Worm (Caenorhabditis elegans) whole organism, young adult: ENCODE results near the gene F21D9.2.

Source experiments
- B0019.2 ChIP-seq: fragments of 200-800 bp; sonication (Bioruptor generic); conservative IDR thresholded peaks from 2 replicates; pipeline ENCODE4 v1.3.6; 2022; ENCODE audit warnings: missing genetic modification reagents, missing genetic modification characterization, missing compliant biosample characterization
- C17E4.6 ChIP-seq: fragments of 200-800 bp; sonication (Bioruptor generic); IDR thresholded peaks from 2 replicates; pipeline ENCODE4 v1.3.6; 2022; ENCODE audit warnings: missing genetic modification reagents, missing genetic modification characterization, missing compliant biosample characterization
- D2030.7 ChIP-seq: fragments of 200-800 bp; sonication (Bioruptor generic); IDR thresholded peaks from 2 replicates; pipeline ENCODE4 v1.3.6; 2022; ENCODE audit warnings: missing genetic modification reagents, missing genetic modification characterization, missing compliant biosample characterization
- F57A8.1 ChIP-seq: fragments of 200-800 bp; sonication (Bioruptor generic); optimal IDR thresholded peaks from 2 replicates; lab custom pipeline; 2018; ENCODE audit warnings: mild to moderate bottlenecking, missing genetic modification characterization, moderate library complexity, missing compliant biosample characterization
- T07F8.4 ChIP-seq: sonication (generic microtip); optimal IDR thresholded peaks from 2 replicates; lab custom pipeline; 2016; ENCODE audit warnings: mild to moderate bottlenecking, missing genetic modification characterization, moderate library complexity, missing compliant biosample characterization
- Y53F4B.3 ChIP-seq: fragments of 200-800 bp; sonication (Bioruptor generic); IDR thresholded peaks from 2 replicates; pipeline ENCODE4 v1.3.6; 2022; ENCODE audit warnings: missing genetic modification reagents, missing genetic modification characterization, missing compliant biosample characterization
- Y56A3A.18 ChIP-seq: fragments of 200-800 bp; sonication (Bioruptor generic); IDR thresholded peaks from 2 replicates; pipeline ENCODE4 v1.3.6; 2022; ENCODE audit warnings: missing genetic modification reagents, missing genetic modification characterization, missing compliant biosample characterization
- aptf-2 ChIP-seq: fragments of 200-800 bp; sonication (Bioruptor generic); conservative IDR thresholded peaks from 2 replicates; pipeline ENCODE4 v1.3.6; 2022; ENCODE audit warnings: missing genetic modification reagents, missing genetic modification characterization, missing compliant biosample characterization
- attf-3 ChIP-seq: fragments of 200-800 bp; sonication (Bioruptor generic); conservative IDR thresholded peaks from 2 replicates; pipeline ENCODE4 v1.3.6; 2022; ENCODE audit warnings: missing genetic modification reagents, missing genetic modification characterization, missing compliant biosample characterization
- bed-1 ChIP-seq: fragments of 200-800 bp; sonication (Bioruptor generic); IDR thresholded peaks from 2 replicates; pipeline ENCODE4 v1.3.6; 2022; ENCODE audit warnings: missing genetic modification reagents, missing genetic modification characterization, missing compliant biosample characterization
- ccch-3 ChIP-seq: fragments of 200-800 bp; sonication (Bioruptor generic); optimal IDR thresholded peaks from 2 replicates; lab custom pipeline; 2018; ENCODE audit warnings: mild to moderate bottlenecking, missing genetic modification characterization, missing compliant biosample characterization
- ceh-27 ChIP-seq: fragments of 200-800 bp; sonication (Bioruptor generic); optimal IDR thresholded peaks from 2 replicates; lab custom pipeline; 2018; ENCODE audit warnings: mild to moderate bottlenecking, missing genetic modification characterization, moderate library complexity, missing compliant biosample characterization
- ceh-40 ChIP-seq: fragments of 200-800 bp; sonication (Bioruptor generic); IDR thresholded peaks from 2 replicates; pipeline ENCODE4 v1.3.6; 2022; ENCODE audit warnings: missing genetic modification characterization, missing compliant biosample characterization
- ceh-58 ChIP-seq: fragments of 200-800 bp; sonication (Bioruptor generic); IDR thresholded peaks from 2 replicates; pipeline ENCODE4 v1.3.6; 2022; ENCODE audit warnings: missing genetic modification characterization, missing compliant biosample characterization
- ceh-79 ChIP-seq: sonication (generic microtip); optimal IDR thresholded peaks from 2 replicates; lab custom pipeline; 2017; ENCODE audit warnings: mild to moderate bottlenecking, missing genetic modification characterization, missing compliant biosample characterization
- efl-1 ChIP-seq: fragments of 150-350 bp; optimal IDR thresholded peaks from 2 replicates; lab custom pipeline; 2014; ENCODE audit warnings: missing biosample characterization, missing genetic modification reagents, missing genetic modification characterization
- egl-44 ChIP-seq: fragments of 200-800 bp; sonication (Bioruptor generic); IDR thresholded peaks from 2 replicates; pipeline ENCODE4 v1.3.6; 2022; ENCODE audit warnings: missing genetic modification reagents, missing genetic modification characterization, missing compliant biosample characterization
- ekl-4 ChIP-seq: fragments of 200-800 bp; sonication (Bioruptor generic); IDR thresholded peaks from 2 replicates; pipeline ENCODE4 v1.3.6; 2022; ENCODE audit warnings: missing genetic modification reagents, missing genetic modification characterization, missing compliant biosample characterization
- hlh-26 ChIP-seq: fragments of 200-800 bp; sonication (Bioruptor generic); conservative IDR thresholded peaks from 2 replicates; pipeline ENCODE4 v1.3.6; 2022; ENCODE audit warnings: missing genetic modification reagents, missing genetic modification characterization, missing compliant biosample characterization
- lin-26 ChIP-seq: fragments of 200-800 bp; sonication (Bioruptor generic); IDR thresholded peaks from 2 replicates; pipeline ENCODE4 v1.3.6; 2022; ENCODE audit warnings: missing genetic modification reagents, missing genetic modification characterization, missing compliant biosample characterization
- lin-35 ChIP-seq, 3 experiments: fragments of 150-350 bp in 2 of 3; sonication (generic microtip) in 1 of 3; optimal IDR thresholded peaks; 2 replicates each; lab custom pipeline; 2014 to 2018; ENCODE audit warnings: missing biosample characterization in 3 of 3, missing genetic modification characterization in 3 of 3, missing genetic modification reagents in 3 of 3
- lsy-27 ChIP-seq: sonication (generic microtip); optimal IDR thresholded peaks from 2 replicates; lab custom pipeline; 2017; ENCODE audit warnings: missing genetic modification characterization, mild to moderate bottlenecking, missing compliant biosample characterization, antibody characterized with exemption, missing genotype, borderline replicate concordance; ENCODE audit not compliant: insufficient read depth
- madf-8 ChIP-seq: fragments of 200-800 bp; sonication (Bioruptor generic); conservative IDR thresholded peaks from 2 replicates; pipeline ENCODE4 v1.3.6; 2022; ENCODE audit warnings: missing genetic modification reagents, missing genetic modification characterization, missing compliant biosample characterization
- mxl-1 ChIP-seq: sonication (generic microtip); optimal IDR thresholded peaks from 2 replicates; lab custom pipeline; 2016; ENCODE audit warnings: missing genetic modification characterization, missing compliant biosample characterization
- nfya-1 ChIP-seq: sonication (generic microtip); optimal IDR thresholded peaks from 2 replicates; lab custom pipeline; 2017; ENCODE audit warnings: antibody characterized with exemption, missing compliant biosample characterization, missing genetic modification characterization, borderline replicate concordance; ENCODE audit not compliant: insufficient read depth
- nfya-2 ChIP-seq: fragments of 200-800 bp; sonication (Bioruptor generic); IDR thresholded peaks from 2 replicates; pipeline ENCODE4 v1.3.6; 2022; ENCODE audit warnings: missing genetic modification reagents, missing genetic modification characterization, missing compliant biosample characterization
- nfyb-1 ChIP-seq: fragments of 200-800 bp; sonication (Bioruptor generic); IDR thresholded peaks from 2 replicates; pipeline ENCODE4 v1.3.6; 2022; ENCODE audit warnings: missing genetic modification reagents, missing genetic modification characterization, missing compliant biosample characterization
- rec-8 ChIP-seq, 2 experiments: sonication (generic microtip); optimal IDR thresholded peaks; 2 replicates each; lab custom pipeline; 2016; ENCODE audit warnings: mild to moderate bottlenecking in 2 of 2, missing genetic modification characterization in 2 of 2, missing genetic modification reagents in 2 of 2, missing genotype in 2 of 2, missing biosample characterization in 1 of 2, missing compliant biosample characterization in 1 of 2, moderate library complexity in 1 of 2
- repo-1 ChIP-seq: sonication (generic microtip); optimal IDR thresholded peaks from 2 replicates; lab custom pipeline; 2017; ENCODE audit warnings: mild to moderate bottlenecking, missing genetic modification characterization, missing compliant biosample characterization
- somi-1 ChIP-seq: fragments of 200-800 bp; sonication (Bioruptor generic); optimal IDR thresholded peaks from 2 replicates; lab custom pipeline; 2018; ENCODE audit warnings: mild to moderate bottlenecking, missing genetic modification characterization, missing compliant biosample characterization
- sptf-2 ChIP-seq: fragments of 200-800 bp; sonication (Bioruptor generic); optimal IDR thresholded peaks from 2 replicates; lab custom pipeline; 2018; ENCODE audit warnings: mild to moderate bottlenecking, missing genetic modification characterization, missing compliant biosample characterization
- tbx-9 ChIP-seq: sonication (generic microtip); optimal IDR thresholded peaks from 2 replicates; lab custom pipeline; 2016; ENCODE audit warnings: borderline replicate concordance, missing genetic modification characterization, inconsistent platforms, missing compliant biosample characterization
- ztf-18 ChIP-seq: sonication (generic microtip); optimal IDR thresholded peaks from 2 replicates; lab custom pipeline; 2016; ENCODE audit warnings: missing genotype, mild to moderate bottlenecking, missing genetic modification characterization, missing compliant biosample characterization
- ztf-22 ChIP-seq: fragments of 200-800 bp; sonication (Bioruptor generic); optimal IDR thresholded peaks from 2 replicates; lab custom pipeline; 2018; ENCODE audit warnings: mild to moderate bottlenecking, missing genetic modification characterization, moderate library complexity, missing compliant biosample characterization
- ztf-26 ChIP-seq: sonication (generic microtip); optimal IDR thresholded peaks from 2 replicates; lab custom pipeline; 2017; ENCODE audit warnings: missing genetic modification characterization, missing compliant biosample characterization

The F21D9.2 gene

DNA sequence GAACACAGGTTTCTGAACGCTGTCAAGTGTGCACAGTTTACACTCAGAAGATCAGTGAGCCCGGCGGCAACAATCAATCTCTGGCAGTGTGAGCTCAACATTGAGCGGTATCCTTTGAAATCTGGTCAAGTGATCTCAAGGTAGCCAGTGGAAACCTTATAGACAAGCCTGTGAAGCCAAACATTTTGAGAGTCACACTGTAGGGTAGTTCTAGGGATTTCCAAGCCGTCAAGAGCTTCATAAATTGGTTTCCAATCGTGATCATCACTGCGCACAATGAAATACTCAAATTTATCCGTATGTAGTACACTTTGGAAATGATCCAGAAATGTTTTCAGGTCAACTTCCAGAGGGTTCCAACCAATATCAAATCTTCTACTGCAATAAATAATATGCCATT is 44.7 kb upstream of the F21D9.2 start, which contains the start of gene F55C9.15:
Gene F55C9.15 (minus strand): TSS at position 101 of the 400 bp plus-strand sequence.
- no peak for TF ChIP-seq nfya-2 (GFP tag; lab: Robert Waterston, UW)
- no peak for TF ChIP-seq ztf-22
- TF ChIP-seq D2030.7 (GFP tag; lab: Robert Waterston, UW), result no peak
- no peak for TF ChIP-seq attf-3
- TF ChIP-seq ceh-27 (GFP tag; lab: Kevin White, UChicago), result no peak
- no peak for TF ChIP-seq lin-26 (GFP tag; lab: Robert Waterston, UW)
- no peak for TF ChIP-seq madf-8 (GFP tag; lab: Robert Waterston, UW)
- no peak for TF ChIP-seq Y53F4B.3 (GFP tag; lab: Robert Waterston, UW)

DNA sequence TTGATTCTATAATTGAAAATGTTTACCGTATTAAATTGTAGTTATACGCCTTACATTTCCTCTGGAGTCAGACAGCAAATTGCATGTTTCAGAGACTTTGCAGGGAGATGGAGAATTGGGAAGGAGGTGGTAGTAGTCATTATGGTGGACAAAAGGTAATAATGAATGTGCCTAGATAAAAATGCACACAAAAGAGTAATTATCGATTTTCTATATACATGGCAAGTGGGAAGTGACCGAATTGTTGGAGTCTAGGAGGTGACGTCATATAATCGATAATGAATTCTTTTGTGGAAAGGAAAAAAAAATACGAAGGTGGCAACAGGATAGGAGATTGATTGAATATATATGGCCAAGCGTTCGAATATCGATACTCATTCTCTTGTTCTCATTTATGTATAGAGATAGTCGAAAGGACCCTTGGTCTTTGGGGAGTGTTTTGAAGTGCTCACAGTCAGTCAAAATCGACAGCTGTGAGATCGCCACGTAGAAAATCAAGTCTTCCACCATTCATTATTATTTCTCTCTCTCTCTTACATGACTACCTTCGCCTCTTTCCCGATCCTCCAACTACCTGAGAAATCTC is 41.4 kb upstream of the F21D9.2 start, which contains the start of the genes fbxb-63 and fbxb-61:
Gene fbxb-63 (minus strand): TSS at position 142 of the 586 bp plus-strand sequence.
Gene fbxb-61 (plus strand): TSS at position 536 of the 586 bp plus-strand sequence.
- TF ChIP-seq F57A8.1 (GFP tag; lab: Kevin White, UChicago) (no peak), ccch-3 (no peak), ekl-4 (GFP tag; lab: Robert Waterston, UW) (no peak), nfya-1 (tag; lab: Kevin White, UChicago) (no peak), C17E4.6 (GFP tag; lab: Robert Waterston, UW) (no peak), aptf-2 (GFP tag; lab: Robert Waterston, UW) (no peak), bed-1 (GFP tag; lab: Robert Waterston, UW) (no peak), T07F8.4 (tag; lab: Kevin White, UChicago) (no peak)

DNA sequence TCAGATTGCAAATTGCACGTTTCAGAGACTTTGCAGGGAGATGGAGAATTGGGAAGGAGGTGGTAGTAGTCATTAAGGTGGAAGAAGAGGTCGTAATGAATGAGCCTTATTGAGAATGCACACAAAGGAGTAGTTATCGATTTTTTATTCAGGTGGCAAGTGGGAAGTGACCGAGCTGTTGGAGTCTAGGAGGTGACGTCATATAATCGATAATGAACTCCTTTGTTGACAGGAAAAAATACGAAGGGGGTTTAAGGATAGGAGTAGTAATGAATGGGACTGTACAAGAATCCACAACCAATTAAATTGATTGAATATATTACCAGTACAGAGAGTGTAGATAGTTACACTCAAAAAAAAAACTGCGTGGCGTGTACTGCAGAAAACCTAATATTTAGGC is 39.7 kb upstream of the F21D9.2 start, which contains the start of gene fbxb-62:
Gene fbxb-62 (minus strand): TSS at position 101 of the 400 bp plus-strand sequence.
- TF ChIP-seq lin-35 (GFP tag; optimal IDR thresholded peaks at IDR 0.05; lab: Kevin White, UChicago) (no peak), ceh-27 (GFP tag; lab: Kevin White, UChicago) (no peak), B0019.2 (GFP tag; lab: Robert Waterston, UW) (no peak), ceh-58 (GFP tag; lab: Robert Waterston, UW) (no peak), tbx-9 (tag; lab: Kevin White, UChicago) (no peak), somi-1 (no peak), ztf-26 (tag; lab: Kevin White, UChicago) (no peak), Y56A3A.18 (no peak), rec-8 (tag; optimal IDR thresholded peaks at IDR 0.05; lab: Kevin White, UChicago) (no peak), nfya-2 (GFP tag; lab: Robert Waterston, UW) (no peak), ztf-18 (tag; lab: Kevin White, UChicago) (no peak), lsy-27 (tag; lab: Kevin White, UChicago) (no peak)
- TF ChIP-seq, all 124 proteins: peak for 0

DNA sequence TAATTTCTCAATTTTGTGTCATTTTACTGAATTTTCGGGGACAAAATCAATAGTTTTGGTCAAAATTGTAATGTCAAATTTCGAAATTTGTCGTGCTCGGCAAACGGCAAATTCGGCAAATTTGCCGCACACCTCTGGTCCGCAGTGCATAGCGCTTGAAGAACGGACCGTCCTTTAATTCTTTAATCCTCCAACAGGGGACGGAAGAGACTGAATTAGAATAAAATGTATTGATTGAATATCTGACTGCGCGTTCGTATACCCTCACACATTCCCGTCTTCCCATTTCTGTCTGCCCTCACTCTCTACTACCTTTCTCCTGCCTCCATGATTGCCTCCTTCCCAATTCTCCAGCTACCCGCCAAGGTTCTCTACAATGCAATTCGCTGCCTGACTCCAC is 37.0 kb upstream of the F21D9.2 start, which contains the start of gene F55C9.14:
Gene F55C9.14 (plus strand): TSS at position 301 of the 400 bp plus-strand sequence.
- TF ChIP-seq B0019.2 (GFP tag; lab: Robert Waterston, UW) (no peak), ceh-79 (tag; lab: Kevin White, UChicago) (no peak), repo-1 (no peak), ceh-40 (GFP tag; lab: Robert Waterston, UW) (no peak), egl-44 (no peak), sptf-2 (GFP tag; lab: Kevin White, UChicago) (no peak), mxl-1 (tag; lab: Kevin White, UChicago) (no peak), attf-3 (no peak), hlh-26 (GFP tag; lab: Robert Waterston, UW) (no peak), efl-1 (GFP tag; lab: Kevin White, UChicago) (no peak), nfyb-1 (GFP tag; lab: Robert Waterston, UW) (no peak)
